Worm (Caenorhabditis elegans): Measurements from ENCODE around the gene Y53G8AM.6.

DNA sequence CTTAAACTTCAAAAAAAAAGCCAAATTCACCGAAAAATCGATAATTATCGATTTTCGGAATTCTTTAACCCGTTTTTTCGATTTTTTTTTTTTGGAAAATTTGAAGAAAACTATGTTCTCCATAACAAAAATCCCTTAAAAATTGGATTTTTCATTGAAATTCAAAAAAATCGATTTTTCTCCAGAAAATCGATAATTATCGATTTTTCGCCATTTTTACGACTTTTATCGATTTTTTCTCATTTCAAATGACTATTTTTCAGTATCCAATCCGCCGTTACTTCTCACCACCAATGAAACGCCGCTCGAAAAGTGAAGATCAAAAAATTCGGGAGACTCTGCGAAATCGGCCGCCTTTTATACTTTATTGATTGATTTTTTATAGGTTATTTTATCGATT lies 18.7 kb downstream of the Y53G8AM.6 start:
- no peak for TF ChIP-seq dao-5 (tag; optimal IDR thresholded peaks at IDR 0.05)
- no peak for TF ChIP-seq W03F9.2 (tag; optimal IDR thresholded peaks at IDR 0.05)
- no peak for TF ChIP-seq him-1 (tag; optimal IDR thresholded peaks at IDR 0.05)
